Fruit fly (Drosophila melanogaster) whole organism, prepupa: ENCODE data around the gene CG31347.

Experiments used
- Blimp-1 ChIP-seq: fragments of 200-800 bp; sonication (Bioruptor generic); optimal IDR thresholded peaks from 3 replicates; lab custom pipeline; 2017; ENCODE audit warnings: missing biosample characterization, missing genetic modification characterization, mild to moderate bottlenecking, moderate library complexity, missing genetic modification reagents
- CG10669 ChIP-seq: fragments of 200-800 bp; sonication (Bioruptor generic); optimal IDR thresholded peaks from 3 replicates; lab custom pipeline; 2018; ENCODE audit warnings: missing biosample characterization, mild to moderate bottlenecking, missing genetic modification characterization, moderate library complexity
- CG11294 ChIP-seq: fragments of 200-800 bp; sonication (Bioruptor generic); IDR thresholded peaks from 2 replicates; pipeline ENCODE4 v1.3.6; 2022; ENCODE audit warnings: missing biosample characterization, missing genetic modification characterization
- CG11902 ChIP-seq: fragments of 200-800 bp; sonication (Bioruptor generic); optimal IDR thresholded peaks from 3 replicates; lab custom pipeline; 2016; ENCODE audit warnings: missing biosample characterization, missing genetic modification characterization
- CG15336 ChIP-seq: fragments of 200-800 bp; sonication (Bioruptor generic); IDR thresholded peaks from 2 replicates; pipeline ENCODE4 v1.3.6; 2022; ENCODE audit warnings: missing biosample characterization, missing genetic modification characterization
- CG1621 ChIP-seq: fragments of 200-800 bp; sonication (Bioruptor generic); optimal IDR thresholded peaks from 3 replicates; lab custom pipeline; 2018; ENCODE audit warnings: missing biosample characterization, mild to moderate bottlenecking, missing genetic modification characterization
- CG16779 ChIP-seq: fragments of 200-800 bp; sonication (Bioruptor generic); optimal IDR thresholded peaks from 3 replicates; lab custom pipeline; 2017; ENCODE audit warnings: missing biosample characterization, mild to moderate bottlenecking, missing genetic modification characterization
- CG32006 ChIP-seq: fragments of 200-800 bp; sonication (Bioruptor generic); optimal IDR thresholded peaks from 3 replicates; lab custom pipeline; 2017; ENCODE audit warnings: missing biosample characterization, mild to moderate bottlenecking, missing genetic modification characterization
- CG3919 ChIP-seq: fragments of 200-800 bp; sonication (Bioruptor generic); optimal IDR thresholded peaks from 3 replicates; lab custom pipeline; 2016; ENCODE audit warnings: missing biosample characterization, missing genetic modification characterization
- CG6163 ChIP-seq: fragments of 200-800 bp; sonication (Bioruptor generic); IDR thresholded peaks from 3 replicates; pipeline ENCODE4 v1.3.6; 2022; ENCODE audit warnings: missing biosample characterization, missing genetic modification characterization
- CG6276 ChIP-seq: fragments of 200-800 bp; sonication (Bioruptor generic); optimal IDR thresholded peaks from 2 replicates; lab custom pipeline; 2017; ENCODE audit warnings: missing biosample characterization, mild to moderate bottlenecking, missing genetic modification characterization
- CG6792 ChIP-seq: fragments of 200-800 bp; sonication (Bioruptor generic); optimal IDR thresholded peaks from 3 replicates; lab custom pipeline; 2016; ENCODE audit warnings: missing biosample characterization, missing genetic modification characterization
- CG6808 ChIP-seq: fragments of 200-800 bp; sonication (Bioruptor generic); optimal IDR thresholded peaks from 3 replicates; lab custom pipeline; 2017; ENCODE audit warnings: missing biosample characterization, missing genetic modification characterization, mild to moderate bottlenecking, moderate library complexity, missing genetic modification reagents
- CG8119 ChIP-seq: fragments of 200-800 bp; sonication (Bioruptor generic); IDR thresholded peaks from 3 replicates; pipeline ENCODE4 v1.3.6; 2022; ENCODE audit warnings: missing biosample characterization, missing genetic modification characterization
- CG8319 ChIP-seq: fragments of 200-800 bp; sonication (Bioruptor generic); optimal IDR thresholded peaks from 3 replicates; lab custom pipeline; 2016; ENCODE audit warnings: missing biosample characterization, missing genetic modification characterization
- CG9139 ChIP-seq: fragments of 200-800 bp; sonication (Bioruptor generic); optimal IDR thresholded peaks from 3 replicates; lab custom pipeline; 2017; ENCODE audit warnings: missing biosample characterization, mild to moderate bottlenecking, missing genetic modification characterization
- Eip75B ChIP-seq: fragments of 200-800 bp; sonication (Bioruptor generic); optimal IDR thresholded peaks from 3 replicates; lab custom pipeline; 2016; ENCODE audit warnings: missing biosample characterization, missing genetic modification characterization
- Eip93F ChIP-seq: fragments of 200-800 bp; sonication (Bioruptor generic); optimal IDR thresholded peaks from 2 replicates; lab custom pipeline; 2016; ENCODE audit warnings: missing biosample characterization, mild to moderate bottlenecking, missing genetic modification characterization
- Ets21C ChIP-seq: fragments of 200-800 bp; sonication (Bioruptor generic); optimal IDR thresholded peaks from 3 replicates; lab custom pipeline; 2016; ENCODE audit warnings: missing biosample characterization, missing genetic modification characterization
- Ets96B ChIP-seq: fragments of 200-800 bp; optimal IDR thresholded peaks from 2 replicates; lab custom pipeline; 2019; ENCODE audit warnings: missing biosample characterization, mild to moderate bottlenecking, missing genetic modification characterization, moderate library complexity
- Gug ChIP-seq: fragments of 200-800 bp; sonication (Bioruptor generic); IDR thresholded peaks from 2 replicates; pipeline ENCODE4 v1.3.6; 2022; ENCODE audit warnings: missing biosample characterization, missing genetic modification characterization
- Hr38 ChIP-seq: sonication (Bioruptor generic); optimal IDR thresholded peaks from 2 replicates; lab custom pipeline; 2016; ENCODE audit warnings: missing biosample characterization, missing genetic modification characterization
- Hr39 ChIP-seq: fragments of 200-800 bp; sonication (Bioruptor generic); optimal IDR thresholded peaks from 2 replicates; lab custom pipeline; 2016; ENCODE audit warnings: missing biosample characterization, missing genetic modification characterization
- Hr4 ChIP-seq: fragments of 200-800 bp; sonication (Bioruptor generic); optimal IDR thresholded peaks from 3 replicates; lab custom pipeline; 2016; ENCODE audit warnings: missing biosample characterization, missing genetic modification characterization
- Met ChIP-seq: fragments of 200-800 bp; sonication (Bioruptor generic); optimal IDR thresholded peaks from 3 replicates; lab custom pipeline; 2016; ENCODE audit warnings: missing biosample characterization, missing genetic modification characterization
- OdsH ChIP-seq: fragments of 200-800 bp; sonication (Bioruptor generic); optimal IDR thresholded peaks from 3 replicates; lab custom pipeline; 2016; ENCODE audit warnings: missing biosample characterization, missing genetic modification characterization
- Sox102F ChIP-seq: fragments of 200-800 bp; sonication (Bioruptor generic); optimal IDR thresholded peaks from 2 replicates; lab custom pipeline; 2016; ENCODE audit warnings: missing biosample characterization, mild to moderate bottlenecking, missing genetic modification characterization
- achi ChIP-seq: fragments of 200-800 bp; sonication (Bioruptor generic); optimal IDR thresholded peaks from 3 replicates; lab custom pipeline; 2016; ENCODE audit warnings: missing biosample characterization, missing genetic modification characterization
- cyc ChIP-seq: fragments of 200-800 bp; sonication (Bioruptor generic); optimal IDR thresholded peaks from 3 replicates; lab custom pipeline; 2016; ENCODE audit warnings: missing biosample characterization, missing genetic modification characterization
- dsx ChIP-seq: fragments of 200-800 bp; optimal IDR thresholded peaks from 3 replicates; lab custom pipeline; 2019; ENCODE audit warnings: missing biosample characterization, mild to moderate bottlenecking, missing genetic modification characterization, moderate library complexity; ENCODE audit not compliant: poor library complexity, severe bottlenecking
- eg ChIP-seq: fragments of 200-800 bp; sonication (Bioruptor generic); IDR thresholded peaks from 3 replicates; pipeline ENCODE4 v1.3.6; 2022; ENCODE audit warnings: missing biosample characterization, missing genetic modification characterization
- esn ChIP-seq: fragments of 200-800 bp; sonication (Bioruptor generic); optimal IDR thresholded peaks from 2 replicates; lab custom pipeline; 2016; ENCODE audit warnings: missing biosample characterization, mild to moderate bottlenecking, missing genetic modification characterization, moderate library complexity
- fd85E ChIP-seq: fragments of 200-800 bp; sonication (Bioruptor generic); optimal IDR thresholded peaks from 3 replicates; lab custom pipeline; 2016; ENCODE audit warnings: missing biosample characterization, missing genetic modification characterization
- fkh ChIP-seq: fragments of 200-800 bp; sonication (Bioruptor generic); optimal IDR thresholded peaks from 3 replicates; lab custom pipeline; 2017; ENCODE audit warnings: missing biosample characterization, mild to moderate bottlenecking, missing genetic modification characterization, moderate library complexity
- lz ChIP-seq: fragments of 200-800 bp; sonication (Bioruptor generic); optimal IDR thresholded peaks from 3 replicates; lab custom pipeline; 2016; ENCODE audit warnings: missing biosample characterization, missing genetic modification characterization
- pdm3 ChIP-seq: fragments of 200-800 bp; sonication (Bioruptor generic); optimal IDR thresholded peaks from 3 replicates; lab custom pipeline; 2016; ENCODE audit warnings: missing biosample characterization, missing genetic modification characterization
- salr ChIP-seq, 2 experiments: fragments of 200-800 bp; sonication (Bioruptor generic); optimal IDR thresholded peaks; 3 replicates each; lab custom pipeline; 2016 to 2018; ENCODE audit warnings: missing biosample characterization in 2 of 2, missing genetic modification characterization in 2 of 2, mild to moderate bottlenecking in 1 of 2
- ss ChIP-seq, 2 experiments: fragments of 200-800 bp; sonication (Bioruptor generic); optimal IDR thresholded peaks; 2 replicates in 1 of 2; 3 replicates in 1 of 2; lab custom pipeline; 2017 to 2018; ENCODE audit warnings: mild to moderate bottlenecking in 2 of 2, missing biosample characterization in 2 of 2, missing genetic modification characterization in 2 of 2, moderate library complexity in 1 of 2
- topi ChIP-seq: fragments of 200-800 bp; sonication (Bioruptor generic); optimal IDR thresholded peaks from 3 replicates; lab custom pipeline; 2016; ENCODE audit warnings: missing biosample characterization, missing genetic modification characterization
- vri ChIP-seq: fragments of 200-800 bp; sonication (Bioruptor generic); optimal IDR thresholded peaks from 3 replicates; lab custom pipeline; 2016; ENCODE audit warnings: missing biosample characterization, mild to moderate bottlenecking, missing genetic modification characterization

The CG31347 gene

DNA sequence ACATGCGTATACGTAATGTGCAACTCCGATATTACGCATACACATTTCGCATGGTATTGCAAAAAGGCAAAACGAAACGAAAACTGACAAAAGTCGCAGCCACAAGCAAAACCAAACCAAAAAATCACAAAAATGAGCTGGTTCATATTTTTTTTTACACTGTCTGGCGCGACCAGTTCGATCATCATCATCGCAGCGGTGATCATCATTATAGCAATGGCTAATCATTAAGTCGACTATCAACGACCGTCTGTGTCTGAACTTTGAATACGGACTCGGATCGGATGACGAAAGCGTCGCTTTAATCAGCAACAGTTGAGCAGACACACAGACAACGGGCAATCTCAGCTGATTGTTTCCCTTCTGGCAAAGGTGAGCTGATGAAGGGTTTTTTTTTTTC is 24.5 kb upstream of the CG31347 start (continued):
- TF ChIP-seq pdm3 (no peak), ss (GFP tag; optimal IDR thresholded peaks at IDR 0.05; lab: Kevin White, UChicago) (peak; percentile 78 to 81), salr (GFP tag; optimal IDR thresholded peaks at IDR 0.05; lab: Kevin White, UChicago) (no peak), cyc (GFP tag; lab: Kevin White, UChicago) (no peak), Gug (no peak), vri (GFP tag; lab: Kevin White, UChicago) (no peak), CG1621 (tag; lab: Kevin White, UChicago) (peak; percentile 63), CG11294 (GFP tag; lab: Robert Waterston, UW) (no peak), esn (no peak), fkh (GFP tag; lab: Kevin White, UChicago) (no peak), Ets21C (no peak), dsx (GFP tag; lab: Kevin White, UChicago) (no peak), Met (no peak), Hr39 (GFP tag; lab: Kevin White, UChicago) (no peak), Eip75B (GFP tag; lab: Kevin White, UChicago) (no peak), topi (GFP tag; lab: Kevin White, UChicago) (no peak), Sox102F (no peak), CG10669 (GFP tag; lab: Kevin White, UChicago) (peak; percentile 41), Hr4 (GFP tag; lab: Kevin White, UChicago) (no peak), CG15336 (GFP tag; lab: Robert Waterston, UW) (peak; percentile 57), CG8119 (peak; percentile 46; the same call in 2 of the 3 replicates), achi (no peak), CG16779 (tag; lab: Kevin White, UChicago) (no peak)
- TF ChIP-seq, all 60 proteins: peak for 13

DNA sequence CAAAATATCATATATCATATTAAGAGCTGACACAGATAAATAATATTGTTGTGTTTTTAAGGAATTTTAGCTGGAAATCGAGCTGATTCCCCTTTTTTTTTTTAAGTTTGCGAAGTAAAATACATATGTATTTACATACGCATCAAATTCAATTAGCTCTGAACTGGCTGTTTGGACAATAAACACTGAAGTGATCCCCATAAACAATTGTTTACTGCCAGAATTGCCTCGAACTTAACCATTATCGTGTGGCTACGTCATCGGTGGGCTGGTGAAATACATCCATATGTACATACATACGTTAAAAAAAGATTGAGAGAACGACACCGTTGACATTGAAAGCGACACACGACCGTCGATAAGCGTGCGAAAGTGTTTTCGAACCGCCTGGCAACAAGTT is 23.9 kb upstream of the CG31347 start:
- TF ChIP-seq fd85E (GFP tag; lab: Kevin White, UChicago), result no peak
- TF ChIP-seq CG6792 (GFP tag; lab: Kevin White, UChicago), result no peak
- TF ChIP-seq pdm3, result no peak
- TF ChIP-seq Eip75B (GFP tag; lab: Kevin White, UChicago), result no peak
- no peak for TF ChIP-seq Sox102F
- no peak for TF ChIP-seq Ets96B (tag; lab: Kevin White, UChicago)
- no peak for TF ChIP-seq Eip93F (GFP tag; lab: Kevin White, UChicago)
- no peak for TF ChIP-seq Met
- TF ChIP-seq eg, result no peak
- TF ChIP-seq OdsH (GFP tag; lab: Kevin White, UChicago), result no peak
- TF ChIP-seq Hr4 (GFP tag; lab: Kevin White, UChicago), result no peak
- no peak for TF ChIP-seq Blimp-1 (GFP tag; lab: Kevin White, UChicago)
- TF ChIP-seq CG32006 (GFP tag; lab: Kevin White, UChicago), result no peak
- no peak for TF ChIP-seq CG6276
- no peak for TF ChIP-seq CG6163 (GFP tag; lab: Robert Waterston, UW)
- no peak for TF ChIP-seq CG6808 (GFP tag; lab: Kevin White, UChicago)

dm6 chr3R:12715253-12715652 is 22.9 kb upstream of the CG31347 start:
- TF ChIP-seq Hr39 (GFP tag; lab: Kevin White, UChicago) (no peak), CG11902 (GFP tag; lab: Kevin White, UChicago) (no peak), CG8319 (GFP tag; lab: Kevin White, UChicago) (no peak), OdsH (GFP tag; lab: Kevin White, UChicago) (no peak), CG3919 (GFP tag; lab: Kevin White, UChicago) (no peak), Ets96B (tag; lab: Kevin White, UChicago) (no peak), CG6163 (GFP tag; lab: Robert Waterston, UW) (no peak), Hr38 (GFP tag; lab: Kevin White, UChicago) (no peak), Met (no peak), lz (GFP tag; lab: Kevin White, UChicago) (no peak), CG9139 (GFP tag; lab: Kevin White, UChicago) (no peak)
